Worm (Caenorhabditis elegans): ENCODE data around the gene pgm-1.

ce11 chrII:4858906-4859411 lies 30.3 kb upstream of the pgm-1 start:
- TF ChIP-seq efl-1 (optimal IDR thresholded peaks at IDR 0.05) (no peak), efl-1 (GFP tag; optimal IDR thresholded peaks at IDR 0.05 in 1 of 2) (peak in 1 of 2 experiments; percentile 85), nhr-90 (tag; optimal IDR thresholded peaks at IDR 0.05; ENCODE audit: poor library complexity) (no peak), fos-1 (tag; optimal IDR thresholded peaks at IDR 0.05) (no peak), nhr-12 (tag; optimal IDR thresholded peaks at IDR 0.05) (no peak), lsy-2 (tag; optimal IDR thresholded peaks at IDR 0.05) (no peak), mep-1 (tag; optimal IDR thresholded peaks at IDR 0.05) (no peak), fkh-10 (GFP tag; optimal IDR thresholded peaks at IDR 0.05) (no peak), nhr-11 (tag; optimal IDR thresholded peaks at IDR 0.05) (no peak), nhr-28 (tag; optimal IDR thresholded peaks at IDR 0.05) (no peak), fkh-8 (tag; optimal IDR thresholded peaks at IDR 0.05) (no peak), mdl-1 (tag; optimal IDR thresholded peaks at IDR 0.05) (no peak), jun-1 (tag; optimal IDR thresholded peaks at IDR 0.05) (no peak), elt-2 (tag; optimal IDR thresholded peaks at IDR 0.05) (no peak)

Measured in whole organism, L1 larva.